Fruit fly (Drosophila melanogaster): ENCODE data around the gene CG3842.
A peak's percentile ranks its signal among the peaks of the same experiment; 100 is the strongest.

Gene CG3842

DNA sequence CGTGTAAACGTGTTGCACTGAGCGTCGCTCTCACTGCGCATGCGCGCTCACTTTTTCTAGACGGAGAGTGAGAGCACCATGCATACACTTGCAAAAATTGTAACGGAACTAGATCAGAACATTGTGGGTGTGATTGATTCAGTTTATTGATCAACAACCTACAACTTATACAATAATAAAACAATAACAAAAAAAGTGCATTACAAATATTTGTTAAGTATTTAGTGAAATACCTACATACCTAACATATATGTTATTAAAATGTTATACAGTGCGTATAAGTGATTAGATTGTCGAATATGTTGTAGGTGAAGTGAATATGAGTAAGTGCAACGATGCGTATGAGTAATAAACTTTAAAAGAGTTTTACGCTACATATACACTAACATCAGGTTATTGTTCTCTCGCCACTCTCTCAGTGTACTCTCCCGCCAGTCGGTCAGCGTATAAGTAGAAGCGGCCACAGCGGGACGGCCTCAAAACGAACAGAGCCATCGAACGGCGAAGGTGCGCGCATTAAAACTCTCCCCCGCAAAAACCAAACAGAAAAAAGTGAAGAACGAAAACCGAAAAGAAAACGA lies 7.1 kb upstream of the CG3842 start, which contains the start of gene CG42240 (continued):
- TF ChIP-seq CG12769 (tag; optimal IDR thresholded peaks at IDR 0.05) (peak; percentile 82), pum (GFP tag; optimal IDR thresholded peaks at IDR 0.05) (peak; percentile 86), Pdp1 (GFP tag; optimal IDR thresholded peaks at IDR 0.05) (peak; percentile 81 to 82), CG3407 (GFP tag; optimal IDR thresholded peaks at IDR 0.05) (peak; percentile 87), Taf1 (GFP tag; IDR thresholded peaks at IDR 0.05) (peak; percentile 19; the same call in 1 of the 2 replicates), vvl (GFP tag; IDR thresholded peaks at IDR 0.05) (peak; percentile 78), Xrp1 (GFP tag; IDR thresholded peaks at IDR 0.05) (peak; percentile 83), tll (GFP tag; optimal IDR thresholded peaks at IDR 0.05) (peak in 1 of 2 experiments; percentile 14), CG3995 (GFP tag; optimal IDR thresholded peaks at IDR 0.05) (peak; percentile 28), CG8765 (GFP tag; IDR thresholded peaks at IDR 0.05) (no peak), CG15514 (GFP tag; optimal IDR thresholded peaks at IDR 0.05) (peak; percentile 75), CG9437 (GFP tag; optimal IDR thresholded peaks at IDR 0.05) (peak; percentile 93), CG17385 (GFP tag; optimal IDR thresholded peaks at IDR 0.05) (peak; percentile 90), CG2712 (tag; optimal IDR thresholded peaks at IDR 0.05) (peak; percentile 95), MTF-1 (GFP tag; optimal IDR thresholded peaks at IDR 0.05; ENCODE audit: borderline replicate concordance) (peak; percentile 16), ash1 (GFP tag; optimal IDR thresholded peaks at IDR 0.05) (no peak), z (GFP tag; IDR thresholded peaks at IDR 0.05) (no peak), CG5953 (GFP tag; IDR thresholded peaks at IDR 0.05) (peak; percentile 54; the same call in 1 of the 2 replicates), CG17912 (GFP tag; optimal IDR thresholded peaks at IDR 0.05) (no peak), Hsf (GFP tag; optimal IDR thresholded peaks at IDR 0.05) (peak; percentile 87), D19A (tag; optimal IDR thresholded peaks at IDR 0.05) (peak; percentile 90), grau (tag; optimal IDR thresholded peaks at IDR 0.05) (peak; percentile 92), Lhr (GFP tag; optimal IDR thresholded peaks at IDR 0.05) (peak; percentile 77), CG13296 (GFP tag; optimal IDR thresholded peaks at IDR 0.05) (peak; percentile 92), Sox100B (GFP tag; optimal IDR thresholded peaks at IDR 0.05) (peak; percentile 97), fd96Cb (tag; optimal IDR thresholded peaks at IDR 0.05) (peak; percentile 92), CG18011 (GFP tag; optimal IDR thresholded peaks at IDR 0.05) (peak; percentile 74), exex (tag; optimal IDR thresholded peaks at IDR 0.05) (peak; percentile 55), CG16813 (GFP tag; IDR thresholded peaks at IDR 0.05; ENCODE audit: partially characterized antibody) (no peak), CG11456 (GFP tag; IDR thresholded peaks at IDR 0.05) (0 out of 3 replicates have a peak, but pooled peaks have one; percentile 58), CG10979 (tag; optimal IDR thresholded peaks at IDR 0.05) (peak; percentile 94), CG7839 (tag; optimal IDR thresholded peaks at IDR 0.05) (peak; percentile 95), zen (tag; optimal IDR thresholded peaks at IDR 0.05) (peak; percentile 79), Dip3 (GFP tag; optimal IDR thresholded peaks at IDR 0.05) (peak; percentile 29), Ets97D (GFP tag; optimal IDR thresholded peaks at IDR 0.05) (peak; percentile 51), CG9215 (GFP tag; IDR thresholded peaks at IDR 0.05) (peak; percentile 78), p53 (GFP tag; optimal IDR thresholded peaks at IDR 0.05) (no peak), CG13287 (GFP tag; IDR thresholded peaks at IDR 0.05; ENCODE audit: partially characterized antibody) (no peak), hkb (optimal IDR thresholded peaks at IDR 0.05) (no peak), hkb (GFP tag; IDR thresholded peaks at IDR 0.05) (peak; percentile 91), NK7.1 (GFP tag; optimal IDR thresholded peaks at IDR 0.05) (peak; percentile 73), peb (GFP tag; IDR thresholded peaks at IDR 0.05) (peak; percentile 65), CG14050 (GFP tag; IDR thresholded peaks at IDR 0.05) (peak; percentile 58), tin (GFP tag; optimal IDR thresholded peaks at IDR 0.05) (peak; percentile 90), Drgx (GFP tag; IDR thresholded peaks at IDR 0.05) (peak; percentile 89), slp2 (GFP tag; optimal IDR thresholded peaks at IDR 0.05) (peak; percentile 80), ab (GFP tag; optimal IDR thresholded peaks at IDR 0.05) (no peak), CG13775 (GFP tag; optimal IDR thresholded peaks at IDR 0.05) (peak; percentile 88), jigr1 (GFP tag; IDR thresholded peaks at IDR 0.05) (peak; percentile 67; the same call in 2 of the 3 replicates)

Measured in whole organism, embryonic.